Fruit fly (Drosophila melanogaster): Measurements from ENCODE around the gene CG32278.

Gene CG32278

DNA sequence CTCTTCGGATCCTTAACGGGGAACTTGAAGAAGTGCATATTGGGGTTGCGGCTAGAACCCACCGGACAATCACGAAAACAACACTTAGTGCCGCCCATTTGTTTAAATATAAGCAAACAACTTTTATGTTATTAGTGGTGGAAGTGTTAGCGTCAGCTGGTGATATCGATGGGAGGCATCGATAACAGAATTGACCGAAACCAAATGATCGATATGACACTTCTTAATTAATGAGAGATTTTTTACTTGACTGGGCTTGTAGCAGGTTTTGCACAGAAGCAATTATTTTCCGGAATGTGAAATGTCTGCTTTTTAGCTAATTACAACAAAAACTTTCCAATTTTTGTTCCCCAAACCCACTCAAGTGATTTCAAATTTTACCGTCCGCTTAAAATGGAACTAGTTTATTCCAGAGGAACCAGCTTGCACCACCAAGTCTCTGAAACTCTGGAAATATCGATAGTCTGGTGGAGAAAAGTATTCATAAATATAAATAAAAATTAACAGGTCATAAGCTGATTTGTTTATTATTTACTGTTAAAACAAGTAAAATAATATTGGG, 23.3 kb downstream of the CG32278 start, which contains the start of gene CG14965:
Gene CG14965 (minus strand): TSS at position 159 of the 562 bp plus-strand sequence.
- TF ChIP-seq salr (GFP tag; optimal IDR thresholded peaks at IDR 0.05) (no peak), ss (GFP tag; optimal IDR thresholded peaks at IDR 0.05) (no peak), fkh (GFP tag; optimal IDR thresholded peaks at IDR 0.05) (peak; percentile 85), topi (GFP tag; optimal IDR thresholded peaks at IDR 0.05) (no peak), CG6854 (GFP tag; optimal IDR thresholded peaks at IDR 0.05) (no peak), CG6163 (GFP tag; IDR thresholded peaks at IDR 0.05) (no peak)

DNA sequence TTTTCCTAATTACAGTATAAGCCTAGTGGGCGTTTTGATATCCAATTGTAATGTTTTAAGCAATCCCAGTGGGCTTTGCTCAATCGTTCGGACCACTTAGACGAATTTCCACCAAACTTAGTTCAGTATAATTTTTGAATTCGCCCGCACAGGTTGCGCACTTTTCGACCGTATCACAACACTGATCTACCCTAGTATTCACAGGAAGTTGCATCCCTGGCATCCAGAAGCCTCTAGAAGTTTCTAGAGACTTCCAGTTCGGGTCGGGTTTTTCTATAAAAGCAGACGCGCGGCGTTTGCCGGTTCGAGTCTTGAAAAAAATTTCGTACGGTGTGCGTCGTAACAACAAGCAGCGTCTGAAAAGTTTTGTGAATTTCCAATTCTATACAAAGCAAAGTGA, 23.8 kb downstream of the CG32278 start, which contains the start of gene Hsp83:
Gene Hsp83 (plus strand): TSS at position 58 of the 400 bp plus-strand sequence.
- peak; percentile 85 for TF ChIP-seq acj6 (GFP tag; optimal IDR thresholded peaks at IDR 0.05)
- peak; percentile 98 for TF ChIP-seq CG9139 (GFP tag; optimal IDR thresholded peaks at IDR 0.05)
- TF ChIP-seq lz (GFP tag; optimal IDR thresholded peaks at IDR 0.05), result peak; percentile 93
- TF ChIP-seq net (GFP tag; optimal IDR thresholded peaks at IDR 0.05), result peak; percentile 96
- TF ChIP-seq CG7368 (GFP tag; optimal IDR thresholded peaks at IDR 0.05), result peak; percentile 96
- peak; percentile 88 for TF ChIP-seq pdm3 (GFP tag; optimal IDR thresholded peaks at IDR 0.05)
- peak; percentile 76 for TF ChIP-seq Ets21C (GFP tag; optimal IDR thresholded peaks at IDR 0.05)
- TF ChIP-seq eg (GFP tag; IDR thresholded peaks at IDR 0.05), result peak; percentile 94
- TF ChIP-seq CG11294 (GFP tag; IDR thresholded peaks at IDR 0.05), result peak; percentile 53; the same call in 1 of the 2 replicates
- peak; percentile 69 for TF ChIP-seq CG32006 (GFP tag; optimal IDR thresholded peaks at IDR 0.05)
- TF ChIP-seq Hr38 (GFP tag; optimal IDR thresholded peaks at IDR 0.05), result no peak
- peak; percentile 3 to 90 for TF ChIP-seq salr (GFP tag; optimal IDR thresholded peaks at IDR 0.05)
- peak; percentile 94 for TF ChIP-seq Met (GFP tag; optimal IDR thresholded peaks at IDR 0.05)
- peak; percentile 72 for TF ChIP-seq Hr4 (GFP tag; optimal IDR thresholded peaks at IDR 0.05)
- peak; percentile 98 for TF ChIP-seq CG16779 (tag; optimal IDR thresholded peaks at IDR 0.05)
- peak; percentile 77 for TF ChIP-seq dsx (GFP tag; optimal IDR thresholded peaks at IDR 0.05; ENCODE audit: poor library complexity, severe bottlenecking)
- TF ChIP-seq OdsH (GFP tag; optimal IDR thresholded peaks at IDR 0.05), result peak; percentile 84
- peak; percentile 82 for TF ChIP-seq fkh (GFP tag; optimal IDR thresholded peaks at IDR 0.05)
- TF ChIP-seq CG6276 (GFP tag; optimal IDR thresholded peaks at IDR 0.05), result no peak
- peak; percentile 90 for TF ChIP-seq CG10669 (GFP tag; optimal IDR thresholded peaks at IDR 0.05)
- peak; percentile 72 for TF ChIP-seq CG15336 (GFP tag; IDR thresholded peaks at IDR 0.05)
- TF ChIP-seq Sox102F (GFP tag; optimal IDR thresholded peaks at IDR 0.05), result peak; percentile 98
- peak; percentile 97 for TF ChIP-seq esn (GFP tag; optimal IDR thresholded peaks at IDR 0.05)
- TF ChIP-seq Sox14 (GFP tag; optimal IDR thresholded peaks at IDR 0.05), result peak; percentile 84
- peak; percentile 32 for TF ChIP-seq Lpt (GFP tag; optimal IDR thresholded peaks at IDR 0.05)
- TF ChIP-seq CG8319 (GFP tag; optimal IDR thresholded peaks at IDR 0.05), result peak; percentile 89
- peak; percentile 90 for TF ChIP-seq CG6792 (GFP tag; optimal IDR thresholded peaks at IDR 0.05)
- peak; percentile 88 for TF ChIP-seq achi (GFP tag; optimal IDR thresholded peaks at IDR 0.05)
- TF ChIP-seq CG8119 (GFP tag; IDR thresholded peaks at IDR 0.05), result peak; percentile 82
- peak; percentile 92 for TF ChIP-seq topi (GFP tag; optimal IDR thresholded peaks at IDR 0.05)
- TF ChIP-seq CG31627 (GFP tag; optimal IDR thresholded peaks at IDR 0.05), result peak; percentile 83
- TF ChIP-seq Blimp-1 (GFP tag; optimal IDR thresholded peaks at IDR 0.05), result peak; percentile 91
- peak; percentile 98 for TF ChIP-seq ss (GFP tag; optimal IDR thresholded peaks at IDR 0.05)
- peak; percentile 89 for TF ChIP-seq CG1621 (tag; optimal IDR thresholded peaks at IDR 0.05)
- TF ChIP-seq CG10631 (GFP tag; optimal IDR thresholded peaks at IDR 0.05), result peak; percentile 77
- TF ChIP-seq Ets96B (tag; optimal IDR thresholded peaks at IDR 0.05), result peak; percentile 68
- peak; percentile 99 for TF ChIP-seq Eip78C (GFP tag)
- TF ChIP-seq CG3919 (GFP tag; optimal IDR thresholded peaks at IDR 0.05), result peak; percentile 96
- TF ChIP-seq svp (GFP tag), result no peak
- peak; percentile 34 for TF ChIP-seq CG11902 (GFP tag; optimal IDR thresholded peaks at IDR 0.05)
- peak; percentile 70 for TF ChIP-seq Gug (GFP tag; IDR thresholded peaks at IDR 0.05)
- peak; percentile 89 for TF ChIP-seq Eip93F (GFP tag; optimal IDR thresholded peaks at IDR 0.05)
- TF ChIP-seq spab (GFP tag; optimal IDR thresholded peaks at IDR 0.05), result peak; percentile 79
- TF ChIP-seq cyc (GFP tag; optimal IDR thresholded peaks at IDR 0.05), result peak; percentile 90
- TF ChIP-seq CG3032 (tag; optimal IDR thresholded peaks at IDR 0.05), result peak; percentile 82
- TF ChIP-seq fd85E (GFP tag; optimal IDR thresholded peaks at IDR 0.05), result peak; percentile 94
- TF ChIP-seq CG4318 (GFP tag; optimal IDR thresholded peaks at IDR 0.05), result peak; percentile 34
